Worm (Caenorhabditis elegans): ENCODE data around the gene Y38E10A.24.

DNA sequence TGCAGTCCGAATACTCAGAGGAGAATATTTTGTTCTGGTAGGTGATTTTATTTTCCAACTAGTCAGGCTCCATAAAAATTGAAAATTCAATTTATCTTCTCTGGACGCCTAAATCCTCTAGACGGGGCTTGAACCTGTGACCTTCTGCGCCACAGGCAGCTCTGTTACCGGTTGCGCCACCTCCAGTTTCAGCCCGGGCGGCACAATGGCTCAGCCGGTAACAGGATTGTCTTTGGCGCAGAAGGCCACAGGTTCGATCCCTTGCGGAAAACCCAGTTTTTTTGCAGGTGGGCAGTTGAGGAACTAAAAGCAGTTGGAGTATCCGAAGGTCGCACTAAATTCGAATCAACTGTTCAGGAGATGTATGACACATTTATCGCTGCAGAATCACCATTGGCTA, 9.0 kb upstream of the Y38E10A.24 start:
- TF ChIP-seq hmbx-1 (tag; optimal IDR thresholded peaks at IDR 0.05) (no peak), ama-1 (optimal IDR thresholded peaks at IDR 0.05) (no peak), sea-1 (GFP tag; conservative IDR thresholded peaks at IDR 0.05) (no peak), aly-1 (tag; optimal IDR thresholded peaks at IDR 0.05) (no peak), hnd-1 (tag; optimal IDR thresholded peaks at IDR 0.05) (no peak), flt-1 (GFP tag; IDR thresholded peaks at IDR 0.05) (no peak)
